Worm (Caenorhabditis elegans) whole organism, late embryonic: Measurements from ENCODE around the gene twk-33.

Source experiments
- C08G9.2 ChIP-seq: sonication (generic microtip); optimal IDR thresholded peaks from 2 replicates; lab custom pipeline; 2016; ENCODE audit warnings: mild to moderate bottlenecking, missing genetic modification characterization, moderate library complexity, missing compliant biosample characterization
- C38D4.7 ChIP-seq: fragments of 200-800 bp; sonication (Bioruptor generic); optimal IDR thresholded peaks from 2 replicates; lab custom pipeline; 2018; ENCODE audit warnings: mild to moderate bottlenecking, missing genetic modification characterization, moderate library complexity, missing compliant biosample characterization
- F13H6.1 ChIP-seq: sonication (generic microtip); optimal IDR thresholded peaks from 2 replicates; lab custom pipeline; 2016; ENCODE audit warnings: missing genetic modification characterization, missing compliant biosample characterization
- ceh-18 ChIP-seq: sonication (generic microtip); optimal IDR thresholded peaks from 2 replicates; lab custom pipeline; 2016; ENCODE audit warnings: missing genetic modification characterization, missing compliant biosample characterization
- ceh-19 ChIP-seq: fragments of 200-800 bp; sonication (Bioruptor generic); optimal IDR thresholded peaks from 2 replicates; lab custom pipeline; 2018; ENCODE audit warnings: mild to moderate bottlenecking, missing genetic modification characterization, missing compliant biosample characterization
- ceh-31 ChIP-seq: sonication (generic microtip); optimal IDR thresholded peaks from 2 replicates; lab custom pipeline; 2016; ENCODE audit warnings: missing genetic modification characterization, missing compliant biosample characterization
- ceh-34 ChIP-seq: sonication (generic microtip); optimal IDR thresholded peaks from 2 replicates; lab custom pipeline; 2016; ENCODE audit warnings: mild to moderate bottlenecking, missing genetic modification characterization, missing compliant biosample characterization
- ceh-6 ChIP-seq: fragments of 200-800 bp; sonication (Bioruptor generic); optimal IDR thresholded peaks from 2 replicates; lab custom pipeline; 2018; ENCODE audit warnings: mild to moderate bottlenecking, missing genetic modification characterization, missing compliant biosample characterization
- dmd-4 ChIP-seq: sonication (generic microtip); optimal IDR thresholded peaks from 2 replicates; lab custom pipeline; 2016; ENCODE audit warnings: borderline replicate concordance, missing genetic modification characterization, missing compliant biosample characterization
- dve-1 ChIP-seq: sonication (generic microtip); optimal IDR thresholded peaks from 2 replicates; lab custom pipeline; 2017; ENCODE audit warnings: antibody characterized with exemption, mild to moderate bottlenecking, missing genetic modification characterization, missing compliant biosample characterization
- elt-2 ChIP-seq: sonication (generic microtip); optimal IDR thresholded peaks from 2 replicates; lab custom pipeline; 2016; ENCODE audit warnings: missing genetic modification reagents, missing genetic modification characterization, missing compliant biosample characterization
- ets-4 ChIP-seq: sonication (generic microtip); optimal IDR thresholded peaks from 2 replicates; lab custom pipeline; 2016; ENCODE audit warnings: missing genetic modification characterization, missing compliant biosample characterization
- fkh-10 ChIP-seq: fragments of 150-350 bp; optimal IDR thresholded peaks from 2 replicates; lab custom pipeline; 2014; ENCODE audit warnings: missing biosample characterization, missing genetic modification reagents, missing genetic modification characterization
- fkh-6 ChIP-seq: sonication (generic microtip); optimal IDR thresholded peaks from 2 replicates; lab custom pipeline; 2016; ENCODE audit warnings: missing genetic modification characterization, missing compliant biosample characterization
- hlh-8 ChIP-seq: sonication (generic microtip); optimal IDR thresholded peaks from 2 replicates; lab custom pipeline; 2016; ENCODE audit warnings: missing genotype, missing genetic modification characterization, missing compliant biosample characterization
- madf-2 ChIP-seq: sonication (generic microtip); optimal IDR thresholded peaks from 2 replicates; lab custom pipeline; 2017; ENCODE audit warnings: missing genetic modification characterization, missing compliant biosample characterization
- nfya-1 ChIP-seq: sonication (generic microtip); optimal IDR thresholded peaks from 2 replicates; lab custom pipeline; 2017; ENCODE audit warnings: missing genetic modification characterization, mild to moderate bottlenecking, missing compliant biosample characterization, antibody characterized with exemption, moderate library complexity
- nhr-11 ChIP-seq: fragments of 150-350 bp; optimal IDR thresholded peaks from 2 replicates; lab custom pipeline; 2014; ENCODE audit warnings: missing biosample characterization, missing genetic modification characterization
- pag-3 ChIP-seq: sonication (generic microtip); optimal IDR thresholded peaks from 2 replicates; lab custom pipeline; 2016; ENCODE audit warnings: missing compliant biosample characterization, missing genetic modification characterization, borderline replicate concordance
- pha-4 ChIP-seq: fragments of 150-350 bp; optimal IDR thresholded peaks from 2 replicates; lab custom pipeline; 2018; ENCODE audit warnings: missing biosample characterization, missing genetic modification reagents, missing genetic modification characterization
- pqm-1 ChIP-seq: sonication (generic microtip); optimal IDR thresholded peaks from 2 replicates; lab custom pipeline; 2016; ENCODE audit warnings: missing genetic modification characterization, missing compliant biosample characterization
- pros-1 ChIP-seq: fragments of 150-350 bp; optimal IDR thresholded peaks from 2 replicates; lab custom pipeline; 2014; ENCODE audit warnings: missing biosample characterization, missing genetic modification reagents, missing genetic modification characterization
- sox-4 ChIP-seq: sonication (generic microtip); optimal IDR thresholded peaks from 2 replicates; lab custom pipeline; 2017; ENCODE audit warnings: mild to moderate bottlenecking, missing genetic modification characterization, inconsistent platforms, missing compliant biosample characterization
- syd-9 ChIP-seq: sonication (generic microtip); optimal IDR thresholded peaks from 2 replicates; lab custom pipeline; 2016; ENCODE audit warnings: mild to moderate bottlenecking, missing genetic modification characterization, moderate library complexity, missing compliant biosample characterization
- unc-42 ChIP-seq: sonication (generic microtip); optimal IDR thresholded peaks from 2 replicates; lab custom pipeline; 2016; ENCODE audit warnings: missing genotype, missing genetic modification characterization, missing compliant biosample characterization
- unc-55 ChIP-seq: sonication (generic microtip); optimal IDR thresholded peaks from 2 replicates; lab custom pipeline; 2017; ENCODE audit warnings: missing biosample characterization, missing genetic modification reagents, missing genetic modification characterization
- zip-5 ChIP-seq: sonication (generic microtip); optimal IDR thresholded peaks from 2 replicates; lab custom pipeline; 2016; ENCODE audit warnings: missing genetic modification characterization, missing compliant biosample characterization
- ztf-16 ChIP-seq: sonication (generic microtip); optimal IDR thresholded peaks from 2 replicates; lab custom pipeline; 2017; ENCODE audit warnings: missing genetic modification characterization, missing compliant biosample characterization

The twk-33 gene

DNA sequence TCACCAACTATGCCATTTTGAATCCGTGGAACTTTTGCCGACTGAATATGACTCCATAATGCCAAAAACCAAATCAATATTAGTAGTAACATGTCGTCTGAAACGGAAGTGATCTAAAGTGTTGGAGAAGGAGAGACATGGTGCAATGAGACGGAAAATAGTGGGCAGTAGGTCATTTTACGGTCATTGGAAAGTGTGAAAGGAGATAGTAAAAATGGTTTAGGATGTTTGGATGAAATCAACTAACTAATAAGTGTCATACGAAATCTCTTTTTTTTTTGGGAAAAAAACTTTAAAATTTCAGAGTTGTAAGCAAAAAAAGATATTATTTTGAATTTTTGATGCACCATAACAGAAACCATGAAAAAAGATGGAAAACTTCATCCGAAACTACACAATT, 25.6 kb upstream of the twk-33 start, which contains the start of gene cutl-4:
TSS of gene cutl-4 (minus strand) at position 101 of the 400 bp plus-strand sequence.
- TF ChIP-seq madf-2 (tag; lab: Kevin White, UChicago), result no peak
- no peak for TF ChIP-seq fkh-6
- TF ChIP-seq pag-3 (tag; lab: Kevin White, UChicago), result no peak
- TF ChIP-seq F13H6.1, result no peak
- TF ChIP-seq C08G9.2, result no peak
- no peak for TF ChIP-seq pros-1
- TF ChIP-seq ceh-19 (GFP tag; lab: Kevin White, UChicago), result no peak
- TF ChIP-seq ceh-6 (GFP tag; lab: Kevin White, UChicago), result no peak
- no peak for TF ChIP-seq elt-2 (tag; lab: Kevin White, UChicago)
- no peak for TF ChIP-seq sox-4 (tag; lab: Kevin White, UChicago)
- no peak for TF ChIP-seq dmd-4 (tag; lab: Kevin White, UChicago)
- no peak for TF ChIP-seq pqm-1 (tag; lab: Kevin White, UChicago)
- no peak for TF ChIP-seq ets-4 (tag; lab: Kevin White, UChicago)

DNA sequence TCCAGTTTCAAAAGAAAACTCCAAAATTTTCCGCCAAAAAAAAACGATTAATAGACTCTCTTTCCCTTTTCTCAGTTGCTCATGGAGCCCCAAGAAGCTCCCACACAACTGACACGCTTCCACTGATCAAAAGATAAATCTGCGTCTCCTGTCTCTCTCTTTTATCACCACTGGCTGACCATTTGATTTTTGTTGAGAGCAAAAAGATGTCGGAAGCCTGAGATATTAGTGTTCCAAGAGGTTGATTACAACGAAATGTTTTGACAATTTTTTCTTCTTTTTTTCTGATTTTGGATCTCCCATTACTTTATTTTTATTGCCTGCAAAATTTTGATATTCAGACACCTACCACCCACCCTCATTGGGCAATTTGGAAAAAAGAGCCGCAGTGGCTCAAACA, 18.3 kb upstream of the twk-33 start, which contains the start of gene twk-42:
TSS of gene twk-42 (minus strand) at position 101 of the 400 bp plus-strand sequence.
- TF ChIP-seq pha-4 (no peak), C38D4.7 (GFP tag; lab: Kevin White, UChicago) (no peak), zip-5 (tag; lab: Kevin White, UChicago) (no peak), C08G9.2 (no peak), ceh-34 (tag; lab: Kevin White, UChicago) (no peak), ztf-16 (tag; lab: Kevin White, UChicago) (no peak), fkh-10 (GFP tag; lab: Kevin White, UChicago) (no peak)

DNA sequence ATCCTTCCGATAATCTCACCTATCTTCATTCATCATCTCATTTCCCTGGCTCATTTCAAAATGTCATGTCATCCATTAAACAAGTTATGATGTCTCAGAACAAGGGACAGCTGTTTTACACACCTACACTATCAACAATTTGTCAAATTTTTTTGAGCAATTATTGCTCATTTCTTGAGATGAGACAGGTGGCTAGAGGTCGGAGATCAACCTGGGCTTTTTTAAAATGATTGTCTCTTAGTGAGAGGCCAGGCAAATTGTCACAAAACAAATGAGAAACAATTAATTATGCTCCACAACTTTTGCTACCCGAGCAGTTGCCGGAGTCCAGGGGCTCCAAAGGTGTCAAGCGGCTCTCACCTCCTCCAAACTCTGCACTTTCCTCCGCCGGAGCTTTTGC, 14.6 kb upstream of the twk-33 start:
- TF ChIP-seq unc-55 (peak; percentile 75), ceh-18 (tag; lab: Kevin White, UChicago) (peak; percentile 29), unc-42 (no peak)

DNA sequence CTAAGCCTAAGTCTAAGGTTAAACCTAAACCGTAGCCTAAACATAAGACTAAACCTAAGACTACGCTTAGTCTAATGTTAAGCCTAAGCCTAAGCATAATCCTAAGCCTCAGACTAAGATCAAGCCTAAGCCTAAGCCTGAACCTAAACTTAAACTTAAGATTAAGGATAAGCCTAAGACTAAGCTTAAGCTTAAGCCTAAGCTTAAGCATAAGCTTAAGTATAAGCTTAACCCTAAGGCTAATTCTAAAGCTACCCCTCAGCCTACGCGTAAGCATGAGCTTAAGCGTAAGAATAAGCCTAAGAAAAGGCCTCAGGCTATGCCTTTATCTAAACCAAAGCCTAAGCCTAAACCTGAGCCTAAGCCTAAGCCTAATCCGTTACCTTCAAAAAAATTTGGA, 14.2 kb upstream of the twk-33 start:
- TF ChIP-seq ztf-16 (tag; lab: Kevin White, UChicago) (no peak), dve-1 (tag; lab: Kevin White, UChicago) (peak; percentile 84)

DNA sequence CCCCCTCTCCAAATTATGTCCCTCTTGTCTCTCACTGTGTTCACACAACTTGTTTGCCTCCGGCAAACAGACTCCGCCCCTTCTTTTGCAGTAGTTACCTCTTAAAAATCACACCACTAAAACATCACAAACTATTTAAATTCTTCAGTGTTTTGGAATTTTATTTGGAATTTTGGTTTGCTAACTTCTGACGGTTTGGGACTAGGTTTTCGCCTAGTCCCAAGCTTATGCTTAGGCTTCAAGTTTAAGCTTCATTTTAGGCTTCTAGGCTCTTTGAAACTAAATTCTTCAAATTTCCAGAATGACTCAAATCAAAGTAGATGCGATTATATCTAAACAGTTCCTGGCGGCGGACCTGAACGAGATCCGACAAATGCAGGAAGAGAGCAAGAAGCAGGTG, 10.5 kb upstream of the twk-33 start, which contains the start of gene fat-5:
TSS of gene fat-5 (plus strand) at position 301 of the 400 bp plus-strand sequence.
- no peak for TF ChIP-seq syd-9 (tag; lab: Kevin White, UChicago)
- TF ChIP-seq nhr-11 (tag; lab: Kevin White, UChicago), result no peak
- no peak for TF ChIP-seq elt-2 (tag; lab: Kevin White, UChicago)
- no peak for TF ChIP-seq nfya-1
- TF ChIP-seq pag-3 (tag; lab: Kevin White, UChicago), result no peak
- no peak for TF ChIP-seq hlh-8 (tag; lab: Kevin White, UChicago)
- TF ChIP-seq fkh-10 (GFP tag; lab: Kevin White, UChicago), result no peak
- no peak for TF ChIP-seq ceh-34 (tag; lab: Kevin White, UChicago)
- TF ChIP-seq fkh-6, result no peak

DNA sequence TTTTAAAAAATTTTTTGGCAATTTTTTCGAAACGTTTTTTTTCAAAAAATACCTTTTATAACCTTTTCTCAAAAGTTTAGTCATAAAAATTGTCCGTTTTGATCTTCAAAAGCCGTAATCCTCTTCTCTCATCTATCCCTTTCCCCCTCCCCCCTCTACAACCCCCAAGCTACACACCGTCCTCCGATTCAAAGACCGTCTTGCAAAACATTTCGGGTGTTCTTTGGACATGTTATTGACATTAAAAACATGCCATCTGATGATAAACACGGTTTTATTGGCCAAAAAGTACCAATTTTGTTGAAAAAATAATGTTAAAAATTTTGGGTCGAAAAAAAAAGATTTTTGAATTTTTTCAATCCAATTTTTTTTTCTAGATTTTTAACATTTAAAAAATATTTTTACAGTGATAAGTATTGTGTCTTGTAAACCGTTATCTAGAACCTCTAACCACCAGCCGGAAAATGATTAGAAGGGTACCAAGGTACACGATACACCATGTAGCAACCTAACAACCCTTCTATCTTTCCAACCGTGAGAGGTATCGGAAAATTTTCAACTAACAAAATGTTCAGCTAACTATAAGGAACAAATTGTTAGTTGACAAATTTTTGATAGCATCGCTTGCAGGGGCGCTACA, 9.1 kb upstream of the twk-33 start:
- TF ChIP-seq ceh-31 (tag; lab: Kevin White, UChicago), result no peak
- peak; percentile 18 for TF ChIP-seq elt-2 (tag; lab: Kevin White, UChicago)
- TF ChIP-seq, all 69 proteins: peak for 1

DNA sequence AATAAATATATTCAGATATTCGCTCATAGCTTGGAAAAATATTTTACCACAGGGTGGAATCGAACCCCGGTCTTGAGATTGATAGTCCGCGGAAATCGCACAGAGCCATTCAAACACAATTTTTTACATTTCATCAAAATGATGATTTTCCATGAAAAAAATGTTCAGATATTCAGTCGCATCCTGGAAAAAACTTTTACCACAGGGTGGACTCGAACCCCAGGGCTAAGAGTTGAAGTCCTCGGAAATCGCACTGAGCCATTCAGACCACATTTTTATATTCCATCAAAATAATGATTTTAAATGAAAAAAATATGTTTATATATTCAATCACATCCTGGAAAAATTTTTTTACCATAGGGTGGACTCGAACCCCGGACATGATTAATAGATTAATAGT, 8.4 kb upstream of the twk-33 start:
- TF ChIP-seq ztf-16 (tag; lab: Kevin White, UChicago), result no peak
